Fruit fly (Drosophila melanogaster): ENCODE data around the gene CG2841.

Gene CG2841

DNA sequence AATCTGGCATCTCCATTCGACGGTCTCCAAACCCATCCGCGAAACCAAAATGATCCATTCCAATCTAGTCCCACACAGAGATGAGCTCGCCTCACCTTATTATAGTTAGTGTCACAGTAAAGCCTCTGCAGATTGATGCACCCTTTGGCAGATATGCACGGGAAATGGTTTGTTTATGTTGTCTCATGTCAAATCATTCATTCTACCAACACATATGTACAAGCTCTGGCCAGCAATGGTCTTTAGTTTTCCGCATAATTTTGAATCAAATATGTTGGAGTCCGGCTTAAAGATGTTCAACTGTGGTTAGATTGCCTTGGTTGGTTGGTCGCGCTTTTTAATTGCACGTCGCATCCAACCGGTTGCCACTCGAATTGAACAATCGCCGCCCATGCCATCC is 8.0 kb downstream of the CG2841 start:
- no peak for TF ChIP-seq Hr96 (GFP tag; optimal IDR thresholded peaks at IDR 0.05)
- TF ChIP-seq cnc (optimal IDR thresholded peaks at IDR 0.05), result no peak
- TF ChIP-seq Mnt (GFP tag; optimal IDR thresholded peaks at IDR 0.05), result no peak
- TF ChIP-seq CG33017 (tag; optimal IDR thresholded peaks at IDR 0.05), result no peak
- TF ChIP-seq CG12768 (GFP tag; optimal IDR thresholded peaks at IDR 0.05), result no peak
- TF ChIP-seq pad (GFP tag; optimal IDR thresholded peaks at IDR 0.05), result no peak
- no peak for TF ChIP-seq cic (GFP tag; optimal IDR thresholded peaks at IDR 0.05)
- TF ChIP-seq bab1 (GFP tag; optimal IDR thresholded peaks at IDR 0.05), result no peak

dm6 chrX:2356441-2356840 is 9.7 kb downstream of the CG2841 start:
- TF ChIP-seq CG11617 (GFP tag; optimal IDR thresholded peaks at IDR 0.05) (no peak), cnc (optimal IDR thresholded peaks at IDR 0.05) (no peak), kay (GFP tag; ENCODE audit: borderline replicate concordance) (no peak), CG7045 (GFP tag; optimal IDR thresholded peaks at IDR 0.05) (no peak), CG12768 (GFP tag; optimal IDR thresholded peaks at IDR 0.05) (no peak)

DNA sequence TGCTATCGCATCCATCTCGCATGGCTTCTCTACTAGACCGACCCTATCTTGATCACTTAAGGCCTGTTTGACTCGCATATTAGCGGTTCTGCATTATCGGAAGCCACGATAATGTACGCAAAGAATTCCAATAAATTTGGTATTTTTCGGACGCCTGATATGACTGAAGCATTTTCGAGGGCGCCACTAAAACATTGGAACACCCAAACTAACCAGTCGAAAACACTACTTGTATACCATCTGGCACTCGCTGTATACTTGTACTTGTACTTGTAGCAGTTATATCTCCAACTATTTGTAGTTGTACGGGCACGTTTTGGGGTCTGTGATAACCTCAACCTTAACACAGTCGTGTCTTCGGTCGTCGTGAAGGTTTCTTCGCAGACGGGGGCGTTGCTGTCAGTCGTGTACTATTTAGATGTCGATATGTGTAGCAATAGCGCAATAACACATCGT is 10.6 kb downstream of the CG2841 start:
- TF ChIP-seq CG1620 (GFP tag; optimal IDR thresholded peaks at IDR 0.05), result no peak
- TF ChIP-seq Mnt (GFP tag; optimal IDR thresholded peaks at IDR 0.05), result no peak
- TF ChIP-seq toe (GFP tag; optimal IDR thresholded peaks at IDR 0.05), result no peak
- no peak for TF ChIP-seq CG11617 (GFP tag; optimal IDR thresholded peaks at IDR 0.05)
- TF ChIP-seq pad (GFP tag; optimal IDR thresholded peaks at IDR 0.05), result no peak
- no peak for TF ChIP-seq cic (GFP tag; optimal IDR thresholded peaks at IDR 0.05)
- TF ChIP-seq CG7101 (tag; optimal IDR thresholded peaks at IDR 0.05), result no peak
- no peak for TF ChIP-seq CG33017 (tag; optimal IDR thresholded peaks at IDR 0.05)
- no peak for TF ChIP-seq CG7045 (GFP tag; optimal IDR thresholded peaks at IDR 0.05)
- no peak for TF ChIP-seq ovo (GFP tag; optimal IDR thresholded peaks at IDR 0.05)
- TF ChIP-seq CG5204 (GFP tag; optimal IDR thresholded peaks at IDR 0.05), result no peak
- TF ChIP-seq Crg-1 (GFP tag; optimal IDR thresholded peaks at IDR 0.05), result no peak
- TF ChIP-seq bab1 (GFP tag; optimal IDR thresholded peaks at IDR 0.05), result no peak
- no peak for TF ChIP-seq CG12768 (GFP tag; optimal IDR thresholded peaks at IDR 0.05)
- no peak for TF ChIP-seq Hr96 (GFP tag; optimal IDR thresholded peaks at IDR 0.05)
- no peak for TF ChIP-seq CG14711 (tag; optimal IDR thresholded peaks at IDR 0.05)
- TF ChIP-seq kay (GFP tag; ENCODE audit: borderline replicate concordance), result no peak
- TF ChIP-seq Clk (GFP tag; optimal IDR thresholded peaks at IDR 0.05), result no peak

DNA sequence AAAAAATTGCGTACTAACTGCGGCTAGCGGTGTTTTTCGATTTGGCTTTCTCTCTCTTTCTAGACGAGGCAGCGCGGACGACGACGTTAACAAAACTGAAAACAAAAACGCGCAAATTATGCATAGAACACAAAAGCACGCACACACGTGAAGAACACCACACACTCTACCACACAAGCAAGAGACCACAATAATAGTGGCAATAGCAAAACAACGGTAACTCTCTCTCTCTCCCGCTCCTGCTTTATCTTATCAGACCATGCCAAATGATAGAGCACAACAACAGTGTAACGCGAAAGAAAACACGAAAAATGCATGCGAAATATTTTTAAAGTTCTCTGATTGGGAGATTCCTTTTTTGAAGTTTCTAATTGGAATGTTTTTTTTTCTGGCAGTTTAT is 12.0 kb downstream of the CG2841 start:
- peak; percentile 5 for TF ChIP-seq Mnt (GFP tag; optimal IDR thresholded peaks at IDR 0.05)
- no peak for TF ChIP-seq cnc (optimal IDR thresholded peaks at IDR 0.05)
- TF ChIP-seq CG12768 (GFP tag; optimal IDR thresholded peaks at IDR 0.05), result no peak
- TF ChIP-seq ovo (GFP tag; optimal IDR thresholded peaks at IDR 0.05), result peak; percentile 38
- peak; percentile 63 for TF ChIP-seq pad (GFP tag; optimal IDR thresholded peaks at IDR 0.05)
- no peak for TF ChIP-seq CG11617 (GFP tag; optimal IDR thresholded peaks at IDR 0.05)
- TF ChIP-seq CG14711 (tag; optimal IDR thresholded peaks at IDR 0.05), result no peak
- no peak for TF ChIP-seq tj (GFP tag; optimal IDR thresholded peaks at IDR 0.05)
- TF ChIP-seq CG1620 (GFP tag; optimal IDR thresholded peaks at IDR 0.05), result no peak

dm6 chrX:2352819-2353218 is 13.3 kb downstream of the CG2841 start:
- TF ChIP-seq kay (GFP tag; ENCODE audit: borderline replicate concordance) (peak; percentile 39), Mnt (GFP tag; optimal IDR thresholded peaks at IDR 0.05) (peak; percentile 9), tj (GFP tag; optimal IDR thresholded peaks at IDR 0.05) (no peak)

- TF ChIP-seq Crg-1 (GFP tag; optimal IDR thresholded peaks at IDR 0.05), result no peak
- TF ChIP-seq cic (GFP tag; optimal IDR thresholded peaks at IDR 0.05), result no peak
- no peak for TF ChIP-seq CG33017 (tag; optimal IDR thresholded peaks at IDR 0.05)
- TF ChIP-seq CG5204 (GFP tag; optimal IDR thresholded peaks at IDR 0.05), result no peak
- TF ChIP-seq Mnt (GFP tag; optimal IDR thresholded peaks at IDR 0.05), result no peak
- no peak for TF ChIP-seq pad (GFP tag; optimal IDR thresholded peaks at IDR 0.05)
- no peak for TF ChIP-seq Hr96 (GFP tag; optimal IDR thresholded peaks at IDR 0.05)
- no peak for TF ChIP-seq CG12768 (GFP tag; optimal IDR thresholded peaks at IDR 0.05)
- TF ChIP-seq Clk (GFP tag; optimal IDR thresholded peaks at IDR 0.05), result no peak
- TF ChIP-seq CG14711 (tag; optimal IDR thresholded peaks at IDR 0.05), result no peak
- TF ChIP-seq cnc (optimal IDR thresholded peaks at IDR 0.05), result no peak
- no peak for TF ChIP-seq ovo (GFP tag; optimal IDR thresholded peaks at IDR 0.05)
- TF ChIP-seq tj (GFP tag; optimal IDR thresholded peaks at IDR 0.05), result no peak
- no peak for TF ChIP-seq CG7045 (GFP tag; optimal IDR thresholded peaks at IDR 0.05)
Observed at dm6 chrX:2350228-2350564, 16.0 kb downstream of the CG2841 start.

dm6 chrX:2349510-2350227 is 16.5 kb downstream of the CG2841 start:
- TF ChIP-seq CG1620 (GFP tag; optimal IDR thresholded peaks at IDR 0.05) (no peak), bab1 (GFP tag; optimal IDR thresholded peaks at IDR 0.05) (no peak), CG7101 (tag; optimal IDR thresholded peaks at IDR 0.05) (no peak), cnc (optimal IDR thresholded peaks at IDR 0.05) (no peak), pad (GFP tag; optimal IDR thresholded peaks at IDR 0.05) (no peak), Clk (GFP tag; optimal IDR thresholded peaks at IDR 0.05) (no peak), Hr96 (GFP tag; optimal IDR thresholded peaks at IDR 0.05) (no peak), tj (GFP tag; optimal IDR thresholded peaks at IDR 0.05) (no peak), Crg-1 (GFP tag; optimal IDR thresholded peaks at IDR 0.05) (no peak), CG5204 (GFP tag; optimal IDR thresholded peaks at IDR 0.05) (no peak), CG33017 (tag; optimal IDR thresholded peaks at IDR 0.05) (no peak), Mnt (GFP tag; optimal IDR thresholded peaks at IDR 0.05) (no peak), CG11617 (GFP tag; optimal IDR thresholded peaks at IDR 0.05) (no peak), CG12768 (GFP tag; optimal IDR thresholded peaks at IDR 0.05) (no peak), CG7045 (GFP tag; optimal IDR thresholded peaks at IDR 0.05) (no peak), kay (GFP tag; ENCODE audit: borderline replicate concordance) (no peak), cic (GFP tag; optimal IDR thresholded peaks at IDR 0.05) (no peak), CG14711 (tag; optimal IDR thresholded peaks at IDR 0.05) (no peak), toe (GFP tag; optimal IDR thresholded peaks at IDR 0.05) (no peak), ovo (GFP tag; optimal IDR thresholded peaks at IDR 0.05) (no peak)

Data from whole organism, adult.